Fruit fly (Drosophila melanogaster): ENCODE measurements around the gene Pdp1.

Gene Pdp1

DNA sequence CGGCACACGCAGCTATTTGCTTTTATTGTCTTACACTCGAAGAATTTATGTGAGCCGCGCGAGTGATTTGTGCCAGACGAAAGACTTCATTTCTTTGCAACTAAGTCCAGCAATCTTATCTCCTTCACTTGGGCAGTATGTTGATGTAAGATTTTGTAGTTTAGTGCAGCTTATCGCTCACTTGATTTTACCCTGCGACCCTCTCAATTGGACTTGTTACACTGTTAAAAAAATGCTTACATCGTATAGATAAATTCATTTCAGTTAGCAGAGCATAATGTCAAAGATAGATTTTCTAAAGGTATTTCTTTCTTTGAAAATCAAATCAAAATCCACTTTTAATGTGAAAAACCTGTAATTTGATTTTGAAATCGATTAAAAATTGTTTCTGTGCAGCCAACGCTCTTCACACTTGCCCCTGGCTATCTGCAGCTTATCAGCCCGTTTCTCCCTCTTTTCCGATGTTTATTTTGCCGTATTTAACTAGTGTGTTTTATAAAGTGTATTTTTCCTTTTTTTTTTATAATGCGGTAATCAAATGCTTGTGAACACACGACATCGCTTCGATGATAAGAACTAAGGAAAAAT is 16.3 kb downstream of the Pdp1 start (continued):
- TF ChIP-seq Dp (GFP tag; optimal IDR thresholded peaks at IDR 0.05) (no peak), jumu (GFP tag; optimal IDR thresholded peaks at IDR 0.05) (peak; percentile 86), odd (GFP tag; optimal IDR thresholded peaks at IDR 0.05) (peak; percentile 78), CG7928 (GFP tag; optimal IDR thresholded peaks at IDR 0.05) (peak; percentile 64), CG17385 (GFP tag; optimal IDR thresholded peaks at IDR 0.05) (peak; percentile 86), H2.0 (GFP tag; IDR thresholded peaks at IDR 0.05) (peak; percentile 67), CG11456 (GFP tag; IDR thresholded peaks at IDR 0.05) (no peak; the same call in 1 of the 3 replicates), Hr78 (GFP tag; optimal IDR thresholded peaks at IDR 0.05) (peak in 1 of 2 experiments; percentile 97), D19B (GFP tag; optimal IDR thresholded peaks at IDR 0.05) (peak; percentile 76), pan (optimal IDR thresholded peaks at IDR 0.05) (no peak), pan (GFP tag; optimal IDR thresholded peaks at IDR 0.05 in 1 of 2, IDR thresholded peaks at IDR 0.05 in 1 of 2) (peak in 1 of 2 experiments; percentile 92), crol (GFP tag; IDR thresholded peaks at IDR 0.05) (peak; percentile 73), mam (GFP tag; optimal IDR thresholded peaks at IDR 0.05) (peak; percentile 87), Myb (GFP tag; optimal IDR thresholded peaks at IDR 0.05) (peak; percentile 79), caup (GFP tag; optimal IDR thresholded peaks at IDR 0.05; ENCODE audit: severe bottlenecking) (peak; percentile 90), CG4282 (GFP tag; optimal IDR thresholded peaks at IDR 0.05) (peak; percentile 67), CG16813 (GFP tag; IDR thresholded peaks at IDR 0.05; ENCODE audit: partially characterized antibody) (no peak), Camta (GFP tag; optimal IDR thresholded peaks at IDR 0.05) (peak; percentile 78), pros (GFP tag; optimal IDR thresholded peaks at IDR 0.05) (peak; percentile 57), ac (GFP tag; optimal IDR thresholded peaks at IDR 0.05) (no peak), Xrp1 (GFP tag; IDR thresholded peaks at IDR 0.05) (peak; percentile 90), hbn (GFP tag; IDR thresholded peaks at IDR 0.05; ENCODE audit: partially characterized antibody) (no peak), lola (GFP tag; optimal IDR thresholded peaks at IDR 0.05) (peak in 1 of 3 experiments; percentile 70), CG10565 (GFP tag; optimal IDR thresholded peaks at IDR 0.05) (no peak), seq (GFP tag; IDR thresholded peaks at IDR 0.05) (peak; percentile 77; the same call in 1 of the 2 replicates), CG3995 (GFP tag; optimal IDR thresholded peaks at IDR 0.05) (peak; percentile 61), CG32767 (GFP tag; IDR thresholded peaks at IDR 0.05) (peak; percentile 78), wor (GFP tag; IDR thresholded peaks at IDR 0.05) (peak; percentile 68), CG3163 (GFP tag; optimal IDR thresholded peaks at IDR 0.05) (peak; percentile 76), Xbp1 (GFP tag; optimal IDR thresholded peaks at IDR 0.05) (peak; percentile 86), Chrac-16 (GFP tag; optimal IDR thresholded peaks at IDR 0.05) (peak; percentile 81), klu (GFP tag; IDR thresholded peaks at IDR 0.05) (peak; percentile 65), peb (GFP tag; IDR thresholded peaks at IDR 0.05) (no peak; the same call in 1 of the 2 replicates), CG4820 (GFP tag; optimal IDR thresholded peaks at IDR 0.05) (peak; percentile 86), CG1792 (GFP tag; optimal IDR thresholded peaks at IDR 0.05) (peak; percentile 85), Jarid2 (GFP tag; optimal IDR thresholded peaks at IDR 0.05) (peak; percentile 60), vvl (GFP tag; IDR thresholded peaks at IDR 0.05) (peak; percentile 91), TFAM (GFP tag; optimal IDR thresholded peaks at IDR 0.05) (peak; percentile 46), CG1603 (tag; optimal IDR thresholded peaks at IDR 0.05) (peak; percentile 84), cwo (GFP tag; optimal IDR thresholded peaks at IDR 0.05) (peak; percentile 94), unc-4 (GFP tag; IDR thresholded peaks at IDR 0.05; ENCODE audit: partially characterized antibody) (no peak), fd3F (GFP tag; optimal IDR thresholded peaks at IDR 0.05) (peak; percentile 77), CG31224 (GFP tag; IDR thresholded peaks at IDR 0.05) (peak; percentile 73), z (GFP tag; IDR thresholded peaks at IDR 0.05) (peak; percentile 40; the same call in 1 of the 3 replicates), lbe (GFP tag; optimal IDR thresholded peaks at IDR 0.05) (no peak), tup (GFP tag; optimal IDR thresholded peaks at IDR 0.05) (peak; percentile 70), CG3847 (GFP tag; IDR thresholded peaks at IDR 0.05) (peak; percentile 85), CG42726 (GFP tag; IDR thresholded peaks at IDR 0.05; ENCODE audit: partially characterized antibody) (no peak), Mad (GFP tag; optimal IDR thresholded peaks at IDR 0.05) (peak; percentile 71)
